Worm (Caenorhabditis elegans): ENCODE measurements around the gene F53G2.3.

F53G2.3 gene

ce11 chrII:2480099-2480498, at the start of gene F53G2.3:
TSS of gene F53G2.3 (plus strand) at chrII:2480399.
- TF ChIP-seq lin-26 (GFP tag; IDR thresholded peaks at IDR 0.05) (no peak), ceh-79 (tag; optimal IDR thresholded peaks at IDR 0.05) (no peak), ztf-25 (GFP tag; IDR thresholded peaks at IDR 0.05) (no peak), F23B12.7 (tag; optimal IDR thresholded peaks at IDR 0.05; ENCODE audit: insufficient read depth) (no peak), snpc-3.4 (tag; optimal IDR thresholded peaks at IDR 0.05) (no peak), nhr-80 (tag; optimal IDR thresholded peaks at IDR 0.05) (no peak), T26A5.8 (tag; optimal IDR thresholded peaks at IDR 0.05) (no peak), F57A8.1 (GFP tag; optimal IDR thresholded peaks at IDR 0.05) (no peak), F10E7.11 (tag; optimal IDR thresholded peaks at IDR 0.05) (no peak), ceh-100 (GFP tag; IDR thresholded peaks at IDR 0.05) (no peak), attf-6 (GFP tag; IDR thresholded peaks at IDR 0.05) (no peak), F49E8.2 (tag; optimal IDR thresholded peaks at IDR 0.05; ENCODE audit: insufficient read depth) (no peak), let-526 (GFP tag; IDR thresholded peaks at IDR 0.05) (no peak), pha-4 (tag; optimal IDR thresholded peaks at IDR 0.05) (no peak), akir-1 (GFP tag; optimal IDR thresholded peaks at IDR 0.05) (no peak), tlf-1 (GFP tag; optimal IDR thresholded peaks at IDR 0.05) (no peak), egrh-3 (GFP tag; IDR thresholded peaks at IDR 0.05) (no peak), ztf-6 (GFP tag; IDR thresholded peaks at IDR 0.05) (no peak), ztf-26 (tag; optimal IDR thresholded peaks at IDR 0.05) (no peak)

- TF ChIP-seq Y79H2A.3 (GFP tag; conservative IDR thresholded peaks at IDR 0.05) (no peak), nhr-179 (tag; optimal IDR thresholded peaks at IDR 0.05) (no peak), him-1 (tag; optimal IDR thresholded peaks at IDR 0.05) (no peak), madf-6 (GFP tag; IDR thresholded peaks at IDR 0.05) (no peak), lsl-1 (GFP tag; optimal IDR thresholded peaks at IDR 0.05) (no peak), ceh-79 (tag; optimal IDR thresholded peaks at IDR 0.05) (no peak), tbp1 (GFP tag; optimal IDR thresholded peaks at IDR 0.05) (no peak), C17E4.6 (GFP tag; IDR thresholded peaks at IDR 0.05) (no peak), egl-44 (GFP tag; IDR thresholded peaks at IDR 0.05) (no peak), ccch-3 (GFP tag; optimal IDR thresholded peaks at IDR 0.05) (no peak), pha-4 (tag; optimal IDR thresholded peaks at IDR 0.05) (no peak), gei-17 (GFP tag; optimal IDR thresholded peaks at IDR 0.05) (no peak), ceh-40 (GFP tag; IDR thresholded peaks at IDR 0.05) (no peak), ets-4 (GFP tag; optimal IDR thresholded peaks at IDR 0.05) (no peak), fkh-3 (tag; optimal IDR thresholded peaks at IDR 0.05) (no peak), lin-40 (tag; optimal IDR thresholded peaks at IDR 0.05) (no peak), akir-1 (GFP tag; optimal IDR thresholded peaks at IDR 0.05) (no peak)
Measured at ce11 chrII:2431972-2432371, 48.2 kb upstream of the F53G2.3 start, which contains the start of gene ceh-86. TSS of gene ceh-86 (minus strand) at chrII:2432072.

- no peak for TF ChIP-seq hrde-1 (tag; optimal IDR thresholded peaks at IDR 0.05; ENCODE audit: borderline replicate concordance)
- no peak for TF ChIP-seq dpff-1 (tag; optimal IDR thresholded peaks at IDR 0.05)
- TF ChIP-seq nfyb-1 (GFP tag; IDR thresholded peaks at IDR 0.05), result no peak
- TF ChIP-seq lsy-27 (tag; optimal IDR thresholded peaks at IDR 0.05; ENCODE audit: borderline replicate concordance, insufficient read depth), result no peak
- TF ChIP-seq Y53G8AR.9 (GFP tag; conservative IDR thresholded peaks at IDR 0.05), result no peak
- no peak for TF ChIP-seq ccch-3 (GFP tag; optimal IDR thresholded peaks at IDR 0.05)
- TF ChIP-seq akir-1 (GFP tag; optimal IDR thresholded peaks at IDR 0.05), result no peak
- no peak for TF ChIP-seq snpc-4 (GFP tag; optimal IDR thresholded peaks at IDR 0.05)
- no peak for TF ChIP-seq snpc-4 (tag; optimal IDR thresholded peaks at IDR 0.05)
- TF ChIP-seq gei-17 (GFP tag; optimal IDR thresholded peaks at IDR 0.05), result no peak
- no peak for TF ChIP-seq tbx-9 (tag; optimal IDR thresholded peaks at IDR 0.05; ENCODE audit: borderline replicate concordance)
- TF ChIP-seq zim-3 (tag; optimal IDR thresholded peaks at IDR 0.05), result no peak
- TF ChIP-seq lin-26 (GFP tag; IDR thresholded peaks at IDR 0.05), result no peak
- no peak for TF ChIP-seq lin-54 (GFP tag; optimal IDR thresholded peaks at IDR 0.05)
- TF ChIP-seq nfya-2 (GFP tag; IDR thresholded peaks at IDR 0.05), result no peak
- no peak for TF ChIP-seq F23B12.7 (tag; optimal IDR thresholded peaks at IDR 0.05; ENCODE audit: insufficient read depth)
- no peak for TF ChIP-seq fkh-3 (tag; optimal IDR thresholded peaks at IDR 0.05)
- no peak for TF ChIP-seq tbp1 (GFP tag; optimal IDR thresholded peaks at IDR 0.05)
Measured at ce11 chrII:2435566-2435965, 44.6 kb upstream of the F53G2.3 start.
